Worm (Caenorhabditis elegans): ENCODE data around the gene Y38H8A.7.

ce11 chrIV:13453509-13453908 lies 1.8 kb upstream of the Y38H8A.7 start:
- TF ChIP-seq gmeb-1 (tag; optimal IDR thresholded peaks at IDR 0.05) = no peak
- TF ChIP-seq alr-1 (tag; optimal IDR thresholded peaks at IDR 0.05) = no peak
- TF ChIP-seq nhr-25 (tag; optimal IDR thresholded peaks at IDR 0.05) = no peak
- no peak for TF ChIP-seq fos-1 (tag; optimal IDR thresholded peaks at IDR 0.05)
- no peak for TF ChIP-seq lin-13 (GFP tag; optimal IDR thresholded peaks at IDR 0.05)
- TF ChIP-seq peb-1 (tag; optimal IDR thresholded peaks at IDR 0.05) = no peak
- TF ChIP-seq nhr-11 (tag; optimal IDR thresholded peaks at IDR 0.05) = no peak
- TF ChIP-seq aly-2 (tag; optimal IDR thresholded peaks at IDR 0.05) = no peak
- TF ChIP-seq nhr-12 (tag; optimal IDR thresholded peaks at IDR 0.05) = no peak
- TF ChIP-seq snpc-4 (tag; optimal IDR thresholded peaks at IDR 0.05) = no peak
- no peak for TF ChIP-seq ztf-11 (tag; optimal IDR thresholded peaks at IDR 0.05)
- TF ChIP-seq lsy-2 (tag; optimal IDR thresholded peaks at IDR 0.05) = peak in 1 of 2 experiments; percentile 49
- TF ChIP-seq nhr-10 (tag; optimal IDR thresholded peaks at IDR 0.05) = no peak
